Worm (Caenorhabditis elegans) whole organism, midembryonic: ENCODE measurements around the gene srab-12.

ENCODE experiments used
- T22C8.4 ChIP-seq: fragments of 200-800 bp; sonication (Bioruptor generic); IDR thresholded peaks from 2 replicates; pipeline ENCODE4 v1.3.6; 2022; ENCODE audit warnings: missing genetic modification characterization, missing compliant biosample characterization
- cog-1 ChIP-seq: sonication (generic microtip); optimal IDR thresholded peaks from 2 replicates; lab custom pipeline; 2016; ENCODE audit warnings: missing genetic modification characterization, missing compliant biosample characterization
- flt-1 ChIP-seq: fragments of 200-800 bp; sonication (Bioruptor generic); IDR thresholded peaks from 2 replicates; pipeline ENCODE4 v1.3.6; 2022; ENCODE audit warnings: missing genetic modification characterization, missing compliant biosample characterization
- klf-2 ChIP-seq: fragments of 200-800 bp; sonication (Bioruptor generic); conservative IDR thresholded peaks from 2 replicates; pipeline ENCODE4 v1.3.6; 2022; ENCODE audit warnings: missing genetic modification reagents, missing genetic modification characterization, missing compliant biosample characterization
- med-1 ChIP-seq: sonication (generic microtip); optimal IDR thresholded peaks from 2 replicates; lab custom pipeline; 2017; ENCODE audit warnings: missing genetic modification characterization, mild to moderate bottlenecking, missing compliant biosample characterization, antibody characterized with exemption, missing genetic modification reagents; ENCODE audit not compliant: insufficient read depth
- ztf-23 ChIP-seq: fragments of 200-800 bp; sonication (Bioruptor generic); IDR thresholded peaks from 2 replicates; pipeline ENCODE4 v1.3.6; 2022; ENCODE audit warnings: missing genetic modification reagents, missing genetic modification characterization, missing compliant biosample characterization
- ztf-29 ChIP-seq: fragments of 200-800 bp; sonication (Bioruptor generic); IDR thresholded peaks from 2 replicates; pipeline ENCODE4 v1.3.6; 2022; ENCODE audit warnings: missing genetic modification reagents, missing genetic modification characterization, missing compliant biosample characterization

DNA sequence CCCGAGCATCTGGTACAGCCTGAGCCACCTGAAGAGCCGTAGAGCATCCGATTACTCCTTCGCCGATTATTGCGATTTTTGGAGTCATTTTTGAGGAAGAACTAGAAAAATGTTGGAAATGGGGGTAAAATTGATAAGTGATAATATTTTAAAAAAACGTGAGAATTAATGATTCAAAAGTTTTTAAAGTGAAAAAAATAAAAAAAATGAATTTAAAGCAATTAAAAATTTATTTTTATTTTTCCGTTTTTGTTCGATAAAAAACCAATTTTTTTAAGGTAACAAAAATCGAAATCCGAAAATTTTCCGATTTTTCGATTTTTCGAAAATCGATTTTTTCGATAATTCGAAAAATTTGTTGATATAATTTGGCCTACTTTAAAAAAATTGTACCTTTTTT is 6.3 kb downstream of the srab-12 start, which contains the start of gene ddo-1:
- TF ChIP-seq klf-2 (GFP tag; lab: Robert Waterston, UW) (no peak), cog-1 (no peak), T22C8.4 (no peak), flt-1 (GFP tag; lab: Robert Waterston, UW) (no peak), med-1 (GFP tag; lab: Kevin White, UChicago) (no peak), ztf-23 (GFP tag; lab: Robert Waterston, UW) (no peak), ztf-29 (GFP tag; lab: Robert Waterston, UW) (no peak)
